Fruit fly (Drosophila melanogaster): ENCODE results near the gene by.

DNA sequence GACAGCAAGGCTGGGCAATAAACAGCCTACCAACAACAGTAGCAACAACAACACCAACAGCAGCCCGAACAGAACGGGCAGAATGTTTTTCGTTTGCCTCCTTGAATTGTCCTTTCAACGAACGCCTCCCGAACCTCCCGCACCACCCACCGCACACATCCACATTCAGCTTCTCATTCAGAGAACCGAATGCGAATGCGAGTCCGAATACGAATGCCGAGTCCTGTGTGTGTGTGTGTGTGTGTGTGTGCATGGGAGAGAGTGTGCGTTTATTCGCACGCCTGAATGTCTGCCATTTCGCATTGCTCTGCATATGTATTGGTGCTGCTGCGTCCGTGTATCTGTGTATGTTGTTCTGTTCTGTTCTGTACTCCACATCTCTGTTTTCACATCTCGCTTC, 44.3 kb downstream of the by start:
- TF ChIP-seq pan (optimal IDR thresholded peaks at IDR 0.05) (no peak), Dll (optimal IDR thresholded peaks at IDR 0.05) (no peak), CG8478 (optimal IDR thresholded peaks at IDR 0.05) (no peak), psq (optimal IDR thresholded peaks at IDR 0.05) (no peak), usp (GFP tag; optimal IDR thresholded peaks at IDR 0.05) (no peak), EcR (GFP tag; optimal IDR thresholded peaks at IDR 0.05) (no peak)
